Fruit fly (Drosophila melanogaster) whole organism, embryonic: Measurements from ENCODE around the gene AstC-R2.

ENCODE experiments used
- Ada2b ChIP-seq: fragments of 200-800 bp; sonication (Bioruptor generic); IDR thresholded peaks from 2 replicates; pipeline ENCODE4 v1.3.6; 2022; ENCODE audit warnings: missing biosample characterization, missing genetic modification characterization
- Atf3 ChIP-seq: fragments of 200-800 bp; sonication (Bioruptor generic); optimal IDR thresholded peaks from 3 replicates; lab custom pipeline; 2016; ENCODE audit warnings: missing biosample characterization, missing genetic modification characterization
- CG10959 ChIP-seq: fragments of 200-800 bp; sonication (Bioruptor generic); IDR thresholded peaks from 2 replicates; pipeline ENCODE4 v1.3.6; 2022; ENCODE audit warnings: missing biosample characterization, missing genetic modification characterization
- CG12071 ChIP-seq: fragments of 200-800 bp; sonication (Bioruptor generic); optimal IDR thresholded peaks from 3 replicates; lab custom pipeline; 2018; ENCODE audit warnings: missing biosample characterization, mild to moderate bottlenecking, missing genetic modification characterization
- CG13424 ChIP-seq: fragments of 200-800 bp; sonication (Bioruptor generic); optimal IDR thresholded peaks from 2 replicates; lab custom pipeline; 2019; ENCODE audit warnings: missing biosample characterization, mild to moderate bottlenecking, missing genetic modification characterization, moderate library complexity
- CG14965 ChIP-seq: fragments of 200-800 bp; sonication (Bioruptor generic); optimal IDR thresholded peaks from 2 replicates; lab custom pipeline; 2016; ENCODE audit warnings: missing biosample characterization, missing genetic modification characterization, borderline replicate concordance
- CG15479 ChIP-seq: fragments of 200-800 bp; sonication (Bioruptor generic); optimal IDR thresholded peaks from 3 replicates; lab custom pipeline; 2019; ENCODE audit warnings: missing biosample characterization, mild to moderate bottlenecking, missing genetic modification characterization, moderate library complexity
- CG17359 ChIP-seq: fragments of 200-800 bp; sonication (Bioruptor generic); optimal IDR thresholded peaks from 3 replicates; lab custom pipeline; 2018; ENCODE audit warnings: missing biosample characterization, mild to moderate bottlenecking, missing genetic modification characterization, moderate library complexity
- CG17568 ChIP-seq: fragments of 200-800 bp; sonication (Bioruptor generic); optimal IDR thresholded peaks from 2 replicates; lab custom pipeline; 2018; ENCODE audit warnings: missing biosample characterization, mild to moderate bottlenecking, missing genetic modification characterization, moderate library complexity
- CG17912 ChIP-seq: fragments of 200-800 bp; sonication (Bioruptor generic); optimal IDR thresholded peaks from 2 replicates; lab custom pipeline; 2018; ENCODE audit warnings: missing biosample characterization, mild to moderate bottlenecking, missing genetic modification characterization
- CG18262 ChIP-seq: fragments of 200-800 bp; optimal IDR thresholded peaks from 3 replicates; lab custom pipeline; 2019; ENCODE audit warnings: missing biosample characterization, mild to moderate bottlenecking, missing genetic modification characterization, moderate library complexity
- CG2712 ChIP-seq: fragments of 200-800 bp; optimal IDR thresholded peaks from 3 replicates; lab custom pipeline; 2019; ENCODE audit warnings: missing biosample characterization, mild to moderate bottlenecking, missing genetic modification characterization, moderate library complexity
- CG2889 ChIP-seq: fragments of 200-800 bp; sonication (Bioruptor generic); IDR thresholded peaks from 3 replicates; pipeline ENCODE4 v1.3.6; 2022; ENCODE audit warnings: missing biosample characterization, missing genetic modification characterization
- CG31365 ChIP-seq: fragments of 200-800 bp; sonication (Bioruptor generic); optimal IDR thresholded peaks from 2 replicates; lab custom pipeline; 2018; ENCODE audit warnings: missing biosample characterization, mild to moderate bottlenecking, missing genetic modification characterization
- CG42726 ChIP-seq: fragments of 200-800 bp; sonication (Bioruptor generic); IDR thresholded peaks from 2 replicates; pipeline ENCODE4 v1.3.6; 2022; ENCODE audit warnings: missing biosample characterization, missing genetic modification characterization; ENCODE audit not compliant: partially characterized antibody
- CG4424 ChIP-seq: fragments of 200-800 bp; sonication (Bioruptor generic); optimal IDR thresholded peaks from 3 replicates; lab custom pipeline; 2016; ENCODE audit warnings: missing biosample characterization, missing genetic modification characterization
- CG7271 ChIP-seq: fragments of 200-800 bp; sonication (Bioruptor generic); optimal IDR thresholded peaks from 2 replicates; lab custom pipeline; 2018; ENCODE audit warnings: missing biosample characterization, mild to moderate bottlenecking, missing genetic modification characterization, moderate library complexity
- CG7745 ChIP-seq: fragments of 200-800 bp; sonication (Bioruptor generic); optimal IDR thresholded peaks from 2 replicates; lab custom pipeline; 2018; ENCODE audit warnings: missing biosample characterization, mild to moderate bottlenecking, missing genetic modification characterization, moderate library complexity
- CG8290 ChIP-seq, 3 experiments: fragments of 200-800 bp; sonication (Bioruptor generic); optimal IDR thresholded peaks; 2 replicates each; lab custom pipeline; 2016 to 2019; ENCODE audit warnings: missing biosample characterization in 3 of 3, missing genetic modification characterization in 3 of 3, mild to moderate bottlenecking in 2 of 3, moderate library complexity in 1 of 3
- CG8924 ChIP-seq: fragments of 200-800 bp; optimal IDR thresholded peaks from 3 replicates; lab custom pipeline; 2019; ENCODE audit warnings: missing biosample characterization, mild to moderate bottlenecking, missing genetic modification characterization, moderate library complexity
- E2f1 ChIP-seq: fragments of 200-800 bp; sonication (Bioruptor generic); IDR thresholded peaks from 2 replicates; pipeline ENCODE4 v1.3.6; 2022; ENCODE audit warnings: missing biosample characterization, missing genetic modification characterization
- HLH3B ChIP-seq: fragments of 200-800 bp; sonication (Bioruptor generic); IDR thresholded peaks from 2 replicates; pipeline ENCODE4 v1.3.6; 2022; ENCODE audit warnings: missing biosample characterization, missing genetic modification characterization
- HmgD ChIP-seq: fragments of 200-800 bp; sonication (Bioruptor generic); optimal IDR thresholded peaks from 3 replicates; lab custom pipeline; 2016; ENCODE audit warnings: missing biosample characterization, missing genetic modification characterization
- Hmr ChIP-seq: fragments of 200-800 bp; sonication (Bioruptor generic); optimal IDR thresholded peaks from 3 replicates; lab custom pipeline; 2017; ENCODE audit warnings: mild to moderate bottlenecking, missing biosample characterization, missing genetic modification reagents, missing genetic modification characterization
- Hmx ChIP-seq: fragments of 200-800 bp; sonication (Bioruptor generic); optimal IDR thresholded peaks from 2 replicates; lab custom pipeline; 2016; ENCODE audit warnings: missing biosample characterization, missing genetic modification characterization
- Lpt ChIP-seq: fragments of >200 bp; optimal IDR thresholded peaks from 2 replicates; lab custom pipeline; 2018; ENCODE audit warnings: missing biosample characterization, missing genetic modification characterization
- NC2α ChIP-seq: fragments of 200-800 bp; sonication (Bioruptor generic); optimal IDR thresholded peaks from 2 replicates; lab custom pipeline; 2016; ENCODE audit warnings: missing biosample characterization, missing genetic modification characterization
- Nf-YC ChIP-seq: fragments of 200-800 bp; optimal IDR thresholded peaks from 3 replicates; lab custom pipeline; 2019; ENCODE audit warnings: missing biosample characterization, mild to moderate bottlenecking, missing genetic modification characterization, moderate library complexity
- Scr ChIP-seq: fragments of 200-800 bp; sonication (Bioruptor generic); IDR thresholded peaks from 2 replicates; pipeline ENCODE4 v1.3.6; 2022; ENCODE audit warnings: missing biosample characterization, missing genetic modification characterization; ENCODE audit not compliant: partially characterized antibody
- YL-1 ChIP-seq: fragments of 200-800 bp; sonication (Bioruptor generic); optimal IDR thresholded peaks from 3 replicates; lab custom pipeline; 2017; ENCODE audit warnings: missing biosample characterization, mild to moderate bottlenecking, missing genetic modification characterization
- ab ChIP-seq: fragments of 200-800 bp; sonication (Bioruptor generic); optimal IDR thresholded peaks from 2 replicates; lab custom pipeline; 2016; ENCODE audit warnings: missing biosample characterization, missing genetic modification characterization
- ac ChIP-seq: fragments of 200-800 bp; sonication (Bioruptor generic); optimal IDR thresholded peaks from 3 replicates; lab custom pipeline; 2017; ENCODE audit warnings: missing biosample characterization, mild to moderate bottlenecking, missing genetic modification characterization
- bowl ChIP-seq: fragments of 200-800 bp; sonication (Bioruptor generic); IDR thresholded peaks from 2 replicates; pipeline ENCODE4 v1.3.6; 2022; ENCODE audit warnings: missing biosample characterization, missing genetic modification characterization
- chn ChIP-seq: fragments of 200-800 bp; sonication (Bioruptor generic); optimal IDR thresholded peaks from 2 replicates; lab custom pipeline; 2016; ENCODE audit warnings: missing biosample characterization, missing genetic modification characterization
- da ChIP-seq: fragments of 200-800 bp; sonication (Bioruptor generic); optimal IDR thresholded peaks from 2 replicates; lab custom pipeline; 2016; ENCODE audit warnings: missing biosample characterization, missing genetic modification characterization
- esg ChIP-seq: fragments of 200-800 bp; sonication (Bioruptor generic); conservative IDR thresholded peaks from 2 replicates; pipeline ENCODE4 v1.3.6; 2022; ENCODE audit warnings: missing biosample characterization, missing genetic modification characterization
- fd96Cb ChIP-seq: fragments of 200-800 bp; sonication (Bioruptor generic); optimal IDR thresholded peaks from 2 replicates; lab custom pipeline; 2018; ENCODE audit warnings: missing biosample characterization, mild to moderate bottlenecking, missing genetic modification characterization, moderate library complexity
- ind ChIP-seq: fragments of 200-800 bp; sonication (Bioruptor generic); optimal IDR thresholded peaks from 3 replicates; lab custom pipeline; 2016; ENCODE audit warnings: missing biosample characterization, missing genetic modification characterization
- nmo ChIP-seq: fragments of 200-800 bp; sonication (Bioruptor generic); optimal IDR thresholded peaks from 2 replicates; lab custom pipeline; 2018; ENCODE audit warnings: missing biosample characterization, mild to moderate bottlenecking, missing genetic modification characterization, moderate library complexity
- p53 ChIP-seq: fragments of 200-800 bp; sonication (Bioruptor generic); optimal IDR thresholded peaks from 2 replicates; lab custom pipeline; 2016; ENCODE audit warnings: missing biosample characterization, missing genetic modification characterization
- pb ChIP-seq: fragments of 200-800 bp; sonication (Bioruptor generic); optimal IDR thresholded peaks from 3 replicates; lab custom pipeline; 2016; ENCODE audit warnings: missing biosample characterization, missing genetic modification characterization
- sens ChIP-seq: fragments of 200-800 bp; sonication (Bioruptor generic); peaks from one replicate; lab custom pipeline; 2016; ENCODE audit warnings: missing biosample characterization, missing genetic modification characterization
- ssp ChIP-seq: fragments of 200-800 bp; sonication (Bioruptor generic); IDR thresholded peaks from 2 replicates; pipeline ENCODE4 v1.3.6; 2022; ENCODE audit warnings: missing biosample characterization, missing genetic modification characterization
- wdn ChIP-seq: fragments of 200-800 bp; sonication (Bioruptor generic); IDR thresholded peaks from 2 replicates; pipeline ENCODE4 v1.3.6; 2022; ENCODE audit warnings: missing biosample characterization, missing genetic modification characterization

Gene AstC-R2

DNA sequence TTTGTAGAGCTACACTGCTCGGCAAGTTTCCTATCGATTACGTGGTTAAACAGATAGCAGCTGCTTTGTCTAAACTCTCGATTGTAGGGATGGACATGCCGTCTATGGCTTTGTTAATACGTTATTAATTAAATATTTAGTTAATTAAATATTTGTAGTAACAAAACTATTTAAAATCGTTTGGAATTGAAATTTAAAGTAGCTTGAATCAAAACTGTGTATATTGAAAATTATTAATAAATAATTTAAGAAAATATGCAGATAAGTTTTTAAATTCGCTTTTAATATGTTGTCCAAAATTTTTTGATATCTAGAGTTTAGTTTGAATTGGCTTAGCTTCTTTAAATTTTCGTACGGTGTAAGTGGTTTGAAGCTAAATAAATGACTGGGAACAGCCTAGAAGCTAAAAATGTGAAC, 41.4 kb downstream of the AstC-R2 start, which contains the start of gene CG32196 (continued):
- TF ChIP-seq chn (GFP tag; lab: Kevin White, UChicago) (no peak), ssp (GFP tag; lab: Robert Waterston, UW) (peak; percentile 70; the same call in 1 of the 2 replicates), HLH3B (no peak; the same call in 1 of the 2 replicates), CG17912 (GFP tag; lab: Kevin White, UChicago) (peak; percentile 36), CG7745 (tag; lab: Kevin White, UChicago) (no peak), CG17359 (tag; lab: Kevin White, UChicago) (peak; percentile 87), CG2889 (GFP tag; lab: Robert Waterston, UW) (peak; percentile 67; the same call in 1 of the 3 replicates), ac (GFP tag; lab: Kevin White, UChicago) (no peak), CG42726 (GFP tag; lab: Robert Waterston, UW) (no peak), da (GFP tag; lab: Kevin White, UChicago) (no peak), E2f1 (GFP tag; lab: Robert Waterston, UW) (peak; percentile 85), CG12071 (no peak), CG8924 (tag; lab: Kevin White, UChicago) (peak; percentile 90), Lpt (GFP tag; lab: Kevin White, UChicago) (no peak), p53 (GFP tag; lab: Kevin White, UChicago) (no peak), CG10959 (GFP tag; lab: Robert Waterston, UW) (no peak), Hmx (GFP tag; lab: Kevin White, UChicago) (no peak), pb (GFP tag; lab: Kevin White, UChicago) (no peak), Ada2b (GFP tag; lab: Robert Waterston, UW) (peak; percentile 61), NC2α (GFP tag; lab: Kevin White, UChicago) (no peak), bowl (GFP tag; lab: Robert Waterston, UW) (peak; percentile 42; the same call in 1 of the 2 replicates), wdn (GFP tag; lab: Robert Waterston, UW) (peak; percentile 69), CG4424 (GFP tag; lab: Kevin White, UChicago) (peak; percentile 72), Hmr (GFP tag; lab: Kevin White, UChicago) (peak; percentile 88), esg (GFP tag; lab: Robert Waterston, UW) (peak; percentile 81), fd96Cb (tag; lab: Kevin White, UChicago) (peak; percentile 89), Scr (GFP tag; lab: Robert Waterston, UW) (0 out of 2 replicates have a peak, but pooled peaks have one; percentile 39), CG2712 (tag; lab: Kevin White, UChicago) (peak; percentile 93), Nf-YC (tag; lab: Kevin White, UChicago) (no peak), sens (GFP tag; lab: Kevin White, UChicago) (peak; percentile 85), CG18262 (tag; lab: Kevin White, UChicago) (peak; percentile 93), YL-1 (GFP tag; lab: Kevin White, UChicago) (peak; percentile 64), nmo (GFP tag; lab: Kevin White, UChicago) (peak; percentile 95), CG15479 (GFP tag; lab: Kevin White, UChicago) (no peak), Atf3 (GFP tag; lab: Kevin White, UChicago) (no peak), CG8290 (GFP tag; optimal IDR thresholded peaks at IDR 0.05; lab: Kevin White, UChicago) (peak; percentile 25), CG8290 (tag; optimal IDR thresholded peaks at IDR 0.05; lab: Kevin White, UChicago) (peak in 1 of 2 experiments; percentile 8), ind (GFP tag; lab: Kevin White, UChicago) (peak; percentile 77), CG31365 (no peak), CG13424 (tag; lab: Kevin White, UChicago) (peak; percentile 91), ab (GFP tag; lab: Kevin White, UChicago) (no peak), HmgD (GFP tag; lab: Kevin White, UChicago) (no peak), CG7271 (tag; lab: Kevin White, UChicago) (peak; percentile 60), CG17568 (peak; percentile 77), CG14965 (GFP tag; lab: Kevin White, UChicago) (no peak)
